Worm (Caenorhabditis elegans) whole organism, L4 larva: ENCODE results near the gene pfk-1.2.
A peak's percentile ranks its signal among the peaks of the same experiment; 100 is the strongest.

Experiments used
- F26F4.8 ChIP-seq: fragments of 200-800 bp; sonication (Bioruptor generic); conservative IDR thresholded peaks from 2 replicates; pipeline ENCODE4 v1.3.6; 2022; ENCODE audit warnings: missing genetic modification characterization, missing compliant biosample characterization
- R02D3.7 ChIP-seq: fragments of 150-350 bp; sonication (generic microtip); optimal IDR thresholded peaks from 3 replicates; lab custom pipeline; 2014; ENCODE audit warnings: missing biosample characterization, missing genetic modification characterization
- T26A8.4 ChIP-seq: fragments of 200-800 bp; sonication (Bioruptor generic); IDR thresholded peaks from 2 replicates; pipeline ENCODE4 v1.3.6; 2022; ENCODE audit warnings: missing genetic modification characterization, missing compliant biosample characterization
- Y105C5A.15 ChIP-seq: fragments of 200-800 bp; sonication (Bioruptor generic); IDR thresholded peaks from 2 replicates; pipeline ENCODE4 v1.3.6; 2022; ENCODE audit warnings: missing genetic modification characterization, missing compliant biosample characterization
- Y5F2A.4 ChIP-seq: fragments of 200-800 bp; sonication (Bioruptor generic); optimal IDR thresholded peaks from 2 replicates; lab custom pipeline; 2018; ENCODE audit warnings: mild to moderate bottlenecking, missing genetic modification characterization, missing compliant biosample characterization
- ZK337.2 ChIP-seq: fragments of 200-800 bp; sonication (Bioruptor generic); IDR thresholded peaks from 2 replicates; pipeline ENCODE4 v1.3.6; 2022; ENCODE audit warnings: missing genetic modification reagents, missing genetic modification characterization, missing compliant biosample characterization
- ZK546.5 ChIP-seq, 2 experiments: sonication (generic microtip); optimal IDR thresholded peaks; 2 replicates each; lab custom pipeline; 2017; ENCODE audit warnings: missing biosample characterization in 2 of 2, missing genetic modification characterization in 2 of 2
- aha-1 ChIP-seq: fragments of 150-350 bp; peaks from one replicate; lab custom pipeline; 2014; ENCODE audit warnings: missing biosample characterization, missing genetic modification characterization
- aly-2 ChIP-seq: sonication (generic microtip); optimal IDR thresholded peaks from 2 replicates; lab custom pipeline; 2018; ENCODE audit warnings: missing biosample characterization, missing genetic modification characterization
- ama-1 ChIP-seq: fragments of 150-350 bp; optimal IDR thresholded peaks from 2 replicates; lab custom pipeline; 2014; ENCODE audit warnings: inconsistent platforms, mixed read lengths
- attf-4 ChIP-seq: sonication (generic microtip); optimal IDR thresholded peaks from 3 replicates; lab custom pipeline; 2017; ENCODE audit warnings: missing biosample characterization, missing genetic modification characterization
- ceh-32 ChIP-seq: sonication (generic microtip); optimal IDR thresholded peaks from 2 replicates; lab custom pipeline; 2016; ENCODE audit warnings: mild to moderate bottlenecking, missing genetic modification characterization, missing compliant biosample characterization; ENCODE audit not compliant: poor library complexity
- ceh-44 ChIP-seq: fragments of 200-800 bp; sonication (Bioruptor generic); IDR thresholded peaks from 2 replicates; pipeline ENCODE4 v1.3.6; 2022; ENCODE audit warnings: missing genetic modification reagents, missing genetic modification characterization, missing compliant biosample characterization
- ceh-62 ChIP-seq: sonication (generic microtip); optimal IDR thresholded peaks from 2 replicates; lab custom pipeline; 2017; ENCODE audit warnings: missing biosample characterization, missing genetic modification characterization
- cey-2 ChIP-seq: sonication (generic microtip); optimal IDR thresholded peaks from 3 replicates; lab custom pipeline; 2017; ENCODE audit warnings: missing genetic modification characterization, mild to moderate bottlenecking, missing compliant biosample characterization, antibody characterized with exemption, borderline replicate concordance; ENCODE audit not compliant: insufficient read depth
- daf-16 ChIP-seq, 3 experiments: sonication (generic microtip); optimal IDR thresholded peaks; 2 replicates each; lab custom pipeline; 2016 to 2017; ENCODE audit warnings: missing genetic modification characterization in 3 of 3, missing genetic modification reagents in 3 of 3, mild to moderate bottlenecking in 2 of 3, missing compliant biosample characterization in 2 of 3, missing biosample characterization in 1 of 3, moderate library complexity in 1 of 3
- daf-19 ChIP-seq: fragments of 200-800 bp; sonication (Bioruptor generic); conservative IDR thresholded peaks from 2 replicates; pipeline ENCODE4 v1.3.6; 2022; ENCODE audit warnings: missing genetic modification characterization, missing compliant biosample characterization
- daf-8 ChIP-seq: fragments of 200-800 bp; sonication (Bioruptor generic); IDR thresholded peaks from 2 replicates; pipeline ENCODE4 v1.3.6; 2022; ENCODE audit warnings: missing genetic modification characterization, missing compliant biosample characterization
- dmd-6 ChIP-seq: fragments of 200-800 bp; sonication (Bioruptor generic); IDR thresholded peaks from 2 replicates; pipeline ENCODE4 v1.3.6; 2022; ENCODE audit warnings: missing genetic modification reagents, missing genetic modification characterization, missing compliant biosample characterization
- dve-1 ChIP-seq: sonication (generic microtip); optimal IDR thresholded peaks from 2 replicates; lab custom pipeline; 2017; ENCODE audit warnings: antibody characterized with exemption, mild to moderate bottlenecking, missing genetic modification characterization, missing compliant biosample characterization; ENCODE audit not compliant: insufficient read depth
- fkh-10 ChIP-seq: fragments of 150-350 bp; optimal IDR thresholded peaks from 2 replicates; lab custom pipeline; 2014; ENCODE audit warnings: missing biosample characterization, missing genetic modification reagents, missing genetic modification characterization
- fos-1 ChIP-seq: fragments of 150-350 bp; optimal IDR thresholded peaks from 2 replicates; lab custom pipeline; 2014; ENCODE audit warnings: missing biosample characterization, missing genetic modification characterization
- hif-1 ChIP-seq, 2 experiments: sonication (generic microtip); optimal IDR thresholded peaks; 2 replicates each; lab custom pipeline; 2016 to 2017; ENCODE audit warnings: missing compliant biosample characterization in 2 of 2, missing genetic modification characterization in 2 of 2, missing genetic modification reagents in 2 of 2, missing genotype in 2 of 2, mild to moderate bottlenecking in 1 of 2
- hlh-30 ChIP-seq: sonication (generic microtip); optimal IDR thresholded peaks from 2 replicates; lab custom pipeline; 2017; ENCODE audit warnings: antibody characterized with exemption, mild to moderate bottlenecking, missing genetic modification characterization, missing compliant biosample characterization; ENCODE audit not compliant: insufficient read depth
- hmg-1.1 ChIP-seq: fragments of 200-800 bp; sonication (Bioruptor generic); IDR thresholded peaks from 2 replicates; pipeline ENCODE4 v1.3.6; 2022; ENCODE audit warnings: missing genetic modification reagents, missing genetic modification characterization, missing compliant biosample characterization
- lim-7 ChIP-seq: fragments of 200-800 bp; sonication (Bioruptor generic); IDR thresholded peaks from 2 replicates; pipeline ENCODE4 v1.3.6; 2022; ENCODE audit warnings: missing genetic modification characterization, missing compliant biosample characterization
- lin-1 ChIP-seq: fragments of 200-800 bp; sonication (Bioruptor generic); IDR thresholded peaks from 2 replicates; pipeline ENCODE4 v1.3.6; 2022; ENCODE audit warnings: missing genetic modification reagents, missing genetic modification characterization, missing compliant biosample characterization
- lin-29 ChIP-seq: fragments of 200-800 bp; sonication (Bioruptor generic); IDR thresholded peaks from 2 replicates; pipeline ENCODE4 v1.3.6; 2022; ENCODE audit warnings: missing genetic modification reagents, missing genetic modification characterization, missing compliant biosample characterization
- lir-3 ChIP-seq: sonication (generic microtip); optimal IDR thresholded peaks from 2 replicates; lab custom pipeline; 2016; ENCODE audit warnings: mild to moderate bottlenecking, missing genetic modification characterization, missing compliant biosample characterization
- madf-5 ChIP-seq, 2 experiments: fragments of 200-800 bp; sonication (Bioruptor generic); IDR thresholded peaks; 2 replicates each; pipeline ENCODE4 v1.3.6; 2022; ENCODE audit warnings: missing compliant biosample characterization in 2 of 2, missing genetic modification characterization in 2 of 2
- mdl-1 ChIP-seq, 2 experiments: fragments of 150-350 bp in 1 of 2; sonication (generic microtip) in 1 of 2; optimal IDR thresholded peaks; 2 replicates each; lab custom pipeline; 2014 to 2017; ENCODE audit warnings: missing biosample characterization in 2 of 2, missing genetic modification characterization in 2 of 2
- mxl-2 ChIP-seq: fragments of 200-800 bp; sonication (Bioruptor generic); conservative IDR thresholded peaks from 2 replicates; pipeline ENCODE4 v1.3.6; 2022; ENCODE audit warnings: missing genetic modification reagents, missing genetic modification characterization, missing compliant biosample characterization
- mxl-3 ChIP-seq: fragments of 200-800 bp; sonication (Bioruptor generic); optimal IDR thresholded peaks from 2 replicates; lab custom pipeline; 2018; ENCODE audit warnings: mild to moderate bottlenecking, missing genetic modification characterization, missing compliant biosample characterization
- nhr-102 ChIP-seq: sonication (generic microtip); optimal IDR thresholded peaks from 2 replicates; lab custom pipeline; 2016; ENCODE audit warnings: mild to moderate bottlenecking, missing genetic modification characterization, moderate library complexity, missing compliant biosample characterization
- nhr-11 ChIP-seq: fragments of 150-350 bp; optimal IDR thresholded peaks from 2 replicates; lab custom pipeline; 2014; ENCODE audit warnings: missing biosample characterization, missing genetic modification characterization
- nhr-237 ChIP-seq: sonication (generic microtip); optimal IDR thresholded peaks from 2 replicates; lab custom pipeline; 2017; ENCODE audit warnings: missing biosample characterization, missing genetic modification characterization
- nhr-6 ChIP-seq: fragments of 150-350 bp; optimal IDR thresholded peaks from 2 replicates; lab custom pipeline; 2014; ENCODE audit warnings: missing biosample characterization, missing genetic modification characterization
- nhr-77 ChIP-seq: fragments of 150-350 bp; optimal IDR thresholded peaks from 2 replicates; lab custom pipeline; 2014; ENCODE audit warnings: missing biosample characterization, missing genetic modification characterization
- pqm-1 ChIP-seq: sonication (generic microtip); optimal IDR thresholded peaks from 2 replicates; lab custom pipeline; 2017; ENCODE audit warnings: missing biosample characterization, missing genetic modification characterization
- sdz-12 ChIP-seq: fragments of 200-800 bp; sonication (Bioruptor generic); optimal IDR thresholded peaks from 2 replicates; lab custom pipeline; 2018; ENCODE audit warnings: mild to moderate bottlenecking, missing genetic modification characterization, missing compliant biosample characterization
- skn-1 ChIP-seq: fragments of 150-350 bp; optimal IDR thresholded peaks from 2 replicates; lab custom pipeline; 2014; ENCODE audit warnings: missing biosample characterization, missing genetic modification characterization
- spr-1 ChIP-seq: sonication (generic microtip); optimal IDR thresholded peaks from 2 replicates; lab custom pipeline; 2016; ENCODE audit warnings: mild to moderate bottlenecking, missing genetic modification characterization, missing compliant biosample characterization
- spr-3 ChIP-seq: fragments of 200-800 bp; sonication (Bioruptor generic); optimal IDR thresholded peaks from 2 replicates; lab custom pipeline; 2018; ENCODE audit warnings: mild to moderate bottlenecking, missing genetic modification characterization, missing compliant biosample characterization
- unc-130 ChIP-seq: sonication (generic microtip); optimal IDR thresholded peaks from 2 replicates; lab custom pipeline; 2016; ENCODE audit warnings: missing genetic modification reagents, missing genetic modification characterization, missing compliant biosample characterization
- unc-39 ChIP-seq: sonication (generic microtip); optimal IDR thresholded peaks from 2 replicates; lab custom pipeline; 2017; ENCODE audit warnings: missing biosample characterization, missing genetic modification characterization
- unc-62 ChIP-seq, 3 experiments: fragments of 150-350 bp in 1 of 3; sonication (generic microtip); optimal IDR thresholded peaks in 2 of 3; peaks in 1 of 3; 1 replicate in 1 of 3; 2 replicates in 2 of 3; lab custom pipeline; 2014 to 2017; ENCODE audit warnings: missing biosample characterization in 3 of 3, missing genetic modification characterization in 3 of 3, missing genetic modification reagents in 3 of 3, missing genotype in 1 of 3
- vab-7 ChIP-seq: fragments of 200-800 bp; sonication (Bioruptor generic); IDR thresholded peaks from 2 replicates; pipeline ENCODE4 v1.3.6; 2022; ENCODE audit warnings: missing genetic modification reagents, missing genetic modification characterization, missing compliant biosample characterization
- zip-2 ChIP-seq: fragments of 150-350 bp; optimal IDR thresholded peaks from 2 replicates; lab custom pipeline; 2014; ENCODE audit warnings: missing biosample characterization, missing genetic modification characterization
- ztf-7 ChIP-seq: fragments of 150-350 bp; optimal IDR thresholded peaks from 2 replicates; lab custom pipeline; 2014; ENCODE audit warnings: missing biosample characterization, missing genetic modification characterization

Gene pfk-1.2

DNA sequence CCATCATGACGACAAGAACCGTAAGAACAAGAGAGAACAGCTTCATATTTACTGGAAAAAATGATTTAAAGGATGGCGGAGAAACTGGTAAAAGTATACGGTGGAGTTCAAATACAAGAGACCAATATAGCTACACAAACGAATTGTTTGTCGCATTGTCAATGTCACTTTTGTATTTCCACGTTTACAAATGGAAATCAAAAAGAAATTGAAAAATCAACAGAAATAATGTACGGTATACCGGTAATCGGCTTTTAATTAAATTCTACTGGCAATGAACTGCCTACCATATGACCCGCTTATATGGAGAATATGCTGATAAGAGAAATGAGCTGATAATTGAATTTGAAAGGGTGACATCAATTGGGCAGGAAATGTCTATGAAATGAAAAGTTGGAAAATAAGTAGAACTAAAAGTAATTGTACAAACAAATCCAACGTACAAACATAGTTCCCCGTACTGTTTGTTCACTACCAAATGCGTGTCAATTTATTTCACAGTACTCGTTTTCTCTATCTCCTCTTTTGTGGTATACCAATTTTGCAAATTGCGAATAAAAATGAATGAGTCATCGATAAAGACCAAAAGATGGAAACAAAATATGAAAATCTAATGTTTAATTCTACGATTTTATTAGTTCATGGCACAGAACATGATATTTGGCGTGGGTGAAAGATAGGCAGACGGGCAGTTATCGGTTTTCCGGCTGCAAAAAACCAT is 40.0 kb upstream of the pfk-1.2 start, which contains the start of gene K06A4.7:
TSS of gene K06A4.7 (minus strand) at position 51 of the 721 bp plus-strand sequence.
- TF ChIP-seq T26A8.4 (GFP tag; lab: Robert Waterston, UW) = no peak
- TF ChIP-seq nhr-237 (tag; lab: Kevin White, UChicago) = no peak
- TF ChIP-seq spr-3 = no peak
- TF ChIP-seq attf-4 = no peak
- TF ChIP-seq hif-1 (tag; optimal IDR thresholded peaks at IDR 0.05; lab: Kevin White, UChicago) = peak in 1 of 2 experiments; percentile 1
- TF ChIP-seq lir-3 (tag; lab: Kevin White, UChicago) = no peak
- TF ChIP-seq pqm-1 = no peak
- TF ChIP-seq ceh-44 (GFP tag; lab: Robert Waterston, UW) = no peak
- no peak for TF ChIP-seq F26F4.8 (GFP tag; lab: Robert Waterston, UW)
- TF ChIP-seq lin-1 (GFP tag; lab: Robert Waterston, UW) = 0 out of 2 replicates have a peak, but pooled peaks have one; percentile 17
- TF ChIP-seq ceh-62 (tag; lab: Kevin White, UChicago) = no peak
- TF ChIP-seq mdl-1 (tag; optimal IDR thresholded peaks at IDR 0.05; lab: Kevin White, UChicago) = peak in 1 of 2 experiments; percentile 33
- no peak for TF ChIP-seq unc-62 (GFP tag; optimal IDR thresholded peaks at IDR 0.05 in 1 of 2; lab: Kevin White, UChicago)
- no peak for TF ChIP-seq unc-62 (tag; optimal IDR thresholded peaks at IDR 0.05; lab: Kevin White, UChicago)
- no peak for TF ChIP-seq hlh-30 (tag; lab: Kevin White, UChicago)
- no peak for TF ChIP-seq mxl-2 (GFP tag; lab: Robert Waterston, UW)
- no peak for TF ChIP-seq sdz-12
- no peak for TF ChIP-seq vab-7 (GFP tag; lab: Robert Waterston, UW)
- no peak for TF ChIP-seq fkh-10
- no peak for TF ChIP-seq R02D3.7 (tag; lab: Kevin White, UChicago)
- peak; percentile 55 for TF ChIP-seq aha-1 (tag; lab: Kevin White, UChicago)
- TF ChIP-seq aly-2 = no peak
- TF ChIP-seq zip-2 = no peak
- TF ChIP-seq madf-5 (GFP tag; IDR thresholded peaks at IDR 0.05; lab: Robert Waterston, UW) = no peak
- TF ChIP-seq ztf-7 (tag; lab: Kevin White, UChicago) = no peak
- no peak for TF ChIP-seq lim-7
- TF ChIP-seq Y5F2A.4 (GFP tag; lab: Kevin White, UChicago) = no peak
- no peak for TF ChIP-seq ama-1
- TF ChIP-seq nhr-11 (tag; lab: Kevin White, UChicago) = no peak
- TF ChIP-seq daf-16 (GFP tag; optimal IDR thresholded peaks at IDR 0.05; lab: Kevin White, UChicago) = no peak
- peak; percentile 64 for TF ChIP-seq daf-16 (tag; optimal IDR thresholded peaks at IDR 0.05; lab: Kevin White, UChicago)
- no peak for TF ChIP-seq daf-8 (GFP tag; lab: Robert Waterston, UW)
- TF ChIP-seq hmg-1.1 (GFP tag; lab: Robert Waterston, UW) = no peak
- no peak for TF ChIP-seq cey-2 (tag; lab: Kevin White, UChicago)
- no peak for TF ChIP-seq nhr-77 (tag; lab: Kevin White, UChicago)
- no peak for TF ChIP-seq Y105C5A.15
- TF ChIP-seq ceh-32 (tag; lab: Kevin White, UChicago) = no peak
- TF ChIP-seq unc-39 (tag; lab: Kevin White, UChicago) = no peak
- peak; percentile 21 for TF ChIP-seq dve-1 (tag; lab: Kevin White, UChicago)
- peak; percentile 51 for TF ChIP-seq dmd-6
- no peak for TF ChIP-seq unc-130 (GFP tag; lab: Kevin White, UChicago)
- TF ChIP-seq mxl-3 (GFP tag; lab: Kevin White, UChicago) = no peak
- no peak for TF ChIP-seq ZK337.2 (GFP tag; lab: Robert Waterston, UW)
- no peak for TF ChIP-seq ZK546.5 (tag; optimal IDR thresholded peaks at IDR 0.05; lab: Kevin White, UChicago)
- no peak for TF ChIP-seq spr-1 (tag; lab: Kevin White, UChicago)
- no peak for TF ChIP-seq lin-29
- no peak for TF ChIP-seq nhr-102 (tag; lab: Kevin White, UChicago)
- no peak for TF ChIP-seq nhr-6 (tag; lab: Kevin White, UChicago)
- TF ChIP-seq fos-1 = no peak
- TF ChIP-seq skn-1 (tag; lab: Kevin White, UChicago) = no peak
- TF ChIP-seq daf-19 (GFP tag; lab: Robert Waterston, UW) = no peak
